Worm (Caenorhabditis elegans) whole organism, L4/young adult: ENCODE results near the gene gpa-2.

ENCODE experiments used
- W03F9.2 ChIP-seq: fragments of 150-350 bp; optimal IDR thresholded peaks from 2 replicates; lab custom pipeline; 2014; ENCODE audit warnings: missing biosample characterization, missing genetic modification characterization
- dao-5 ChIP-seq: sonication (generic microtip); optimal IDR thresholded peaks from 2 replicates; lab custom pipeline; 2016; ENCODE audit warnings: missing genotype, missing genetic modification characterization, moderate library complexity, missing compliant biosample characterization
- him-1 ChIP-seq: sonication (generic microtip); optimal IDR thresholded peaks from 2 replicates; lab custom pipeline; 2016; ENCODE audit warnings: missing genotype, missing genetic modification reagents, missing genetic modification characterization, missing compliant biosample characterization

Gene gpa-2

DNA sequence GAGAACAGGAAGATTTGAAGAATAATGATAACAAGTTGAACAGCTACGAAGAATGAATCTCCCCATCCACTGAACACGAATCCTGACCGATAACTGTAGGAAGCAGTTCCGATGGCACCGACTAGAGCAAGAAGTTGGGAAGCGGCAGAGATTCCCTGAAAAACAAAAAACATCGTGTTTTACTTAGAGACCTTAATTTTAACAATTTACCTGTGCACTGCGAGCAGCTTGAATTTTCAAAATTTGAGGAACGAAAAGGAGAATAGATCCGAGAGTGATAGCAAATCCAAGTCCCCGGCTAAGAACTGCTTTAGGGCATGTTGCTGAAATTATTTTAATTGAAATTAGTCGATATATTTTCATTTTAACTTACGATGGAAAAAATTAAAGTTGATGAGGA is 12.1 kb upstream of the gpa-2 start:
- TF ChIP-seq him-1 (tag; lab: Kevin White, UChicago) (no peak), W03F9.2 (tag; lab: Kevin White, UChicago) (no peak), dao-5 (tag; lab: Kevin White, UChicago) (no peak)

DNA sequence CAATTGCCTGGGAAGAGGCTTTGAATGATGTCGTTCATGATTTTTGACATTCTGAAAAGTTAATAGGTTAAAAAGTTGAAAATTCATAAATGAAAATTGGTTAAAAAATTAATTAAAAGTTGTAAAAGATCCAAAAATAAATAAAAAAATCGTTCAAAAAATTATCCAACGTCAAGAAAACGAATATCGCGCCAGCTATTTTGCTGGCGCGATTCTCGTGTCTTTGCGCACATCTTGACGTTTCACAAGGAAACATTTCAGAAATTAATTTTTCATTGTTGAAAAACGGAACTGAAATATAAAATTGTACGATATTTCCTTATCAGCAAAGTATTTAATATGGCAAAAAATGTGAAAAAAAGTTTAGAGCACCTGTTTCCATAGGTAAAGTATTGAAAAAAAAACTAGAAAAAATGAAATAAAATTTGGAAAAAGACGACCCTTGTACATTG is 11.7 kb upstream of the gpa-2 start, which contains the start of gene mpdu-1:
Gene mpdu-1 (minus strand): TSS at position 51 of the 452 bp plus-strand sequence.
- TF ChIP-seq dao-5 (tag; lab: Kevin White, UChicago) = no peak
- TF ChIP-seq W03F9.2 (tag; lab: Kevin White, UChicago) = peak; percentile 83

DNA sequence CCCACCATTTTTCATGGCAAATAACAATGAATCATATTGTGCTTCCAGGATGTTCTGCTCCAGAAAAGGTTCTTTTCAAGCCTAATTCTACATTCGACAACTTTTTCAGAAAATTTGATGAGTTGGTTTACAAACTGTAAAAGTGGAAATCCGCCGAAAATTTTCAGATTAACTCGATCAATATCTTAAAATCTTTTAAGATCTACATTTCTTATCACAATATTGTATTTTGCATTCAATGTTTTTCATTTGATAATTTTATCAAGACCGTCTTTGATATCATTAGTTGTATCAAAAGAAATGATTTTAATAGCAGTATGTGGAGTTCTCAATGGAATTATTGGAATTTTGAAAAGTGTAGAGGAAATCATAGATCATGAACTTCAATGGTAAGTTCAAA is 11.0 kb upstream of the gpa-2 start, which contains the start of gene F38E1.6:
Gene F38E1.6 (plus strand): TSS at position 301 of the 400 bp plus-strand sequence.
- no peak for TF ChIP-seq W03F9.2 (tag; lab: Kevin White, UChicago)
- TF ChIP-seq dao-5 (tag; lab: Kevin White, UChicago) = no peak
- TF ChIP-seq him-1 (tag; lab: Kevin White, UChicago) = no peak

DNA sequence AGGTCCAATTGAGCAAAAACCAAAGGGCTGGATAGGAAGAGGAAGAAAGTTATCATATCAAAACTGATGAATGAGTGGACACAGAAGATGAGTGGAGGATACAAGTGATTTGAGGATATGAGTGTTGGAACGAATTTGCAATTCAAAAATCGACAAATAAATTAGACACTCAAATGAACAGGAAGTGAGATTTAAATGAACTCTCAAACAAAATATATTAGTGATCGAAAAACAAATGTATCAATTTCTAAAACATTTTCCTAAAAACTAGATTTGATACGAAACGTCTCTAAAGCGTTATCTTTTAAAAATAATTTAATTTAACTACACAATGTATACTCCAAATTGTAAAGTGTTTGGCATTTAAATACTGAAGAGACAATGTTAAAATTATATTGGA is 4.6 kb downstream of the gpa-2 start, which contains the start of gene F38E1.10:
Gene F38E1.10 (minus strand): TSS at position 101 of the 400 bp plus-strand sequence.
- TF ChIP-seq him-1 (tag; lab: Kevin White, UChicago) (no peak), dao-5 (tag; lab: Kevin White, UChicago) (no peak), W03F9.2 (tag; lab: Kevin White, UChicago) (no peak)

DNA sequence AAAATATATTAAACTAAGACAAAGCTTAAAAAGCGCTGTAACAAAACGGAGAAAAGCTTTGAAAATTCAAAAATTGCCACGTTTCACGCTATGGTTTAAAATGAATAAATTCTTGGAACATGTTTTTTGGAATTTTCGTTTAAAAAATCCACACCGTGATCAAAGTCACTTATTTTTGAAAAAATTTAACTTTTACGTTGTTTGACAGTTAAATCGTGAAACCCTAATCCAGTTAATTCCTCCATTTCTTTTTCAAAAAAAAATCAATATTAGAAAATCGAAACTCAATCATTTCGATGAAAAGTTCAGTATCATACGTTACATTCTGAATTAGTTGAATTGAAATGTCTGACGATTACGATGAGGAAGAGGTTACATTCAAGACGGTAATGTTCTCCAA is 5.0 kb downstream of the gpa-2 start, which contains the start of gene F38E1.3:
Gene F38E1.3 (plus strand): TSS at position 301 of the 400 bp plus-strand sequence.
- no peak for TF ChIP-seq dao-5 (tag; lab: Kevin White, UChicago)
- no peak for TF ChIP-seq him-1 (tag; lab: Kevin White, UChicago)
- TF ChIP-seq W03F9.2 (tag; lab: Kevin White, UChicago) = no peak

DNA sequence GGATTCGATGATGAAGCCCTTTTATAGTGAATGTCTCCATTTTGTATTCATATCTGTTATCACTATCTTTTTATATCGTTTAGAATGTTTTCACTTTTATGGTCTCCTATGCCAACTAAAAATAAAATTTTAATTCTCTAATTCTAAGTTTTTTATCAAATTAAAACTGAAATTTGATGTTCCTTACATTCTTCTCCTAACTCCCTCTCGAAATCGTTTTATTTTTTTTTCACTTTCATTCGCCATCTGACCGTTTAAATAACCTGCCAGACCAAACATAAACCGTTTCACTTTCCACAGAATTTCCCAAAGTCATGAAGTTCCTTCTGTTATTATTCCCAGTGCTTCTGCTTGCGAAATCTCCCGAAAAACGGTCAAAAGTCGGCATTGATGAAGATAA is 8.4 kb downstream of the gpa-2 start, which contains the start of gene F52E1.5:
Gene F52E1.5 (plus strand): TSS at position 301 of the 400 bp plus-strand sequence.
- TF ChIP-seq him-1 (tag; lab: Kevin White, UChicago) = no peak
- no peak for TF ChIP-seq W03F9.2 (tag; lab: Kevin White, UChicago)
- TF ChIP-seq dao-5 (tag; lab: Kevin White, UChicago) = no peak

DNA sequence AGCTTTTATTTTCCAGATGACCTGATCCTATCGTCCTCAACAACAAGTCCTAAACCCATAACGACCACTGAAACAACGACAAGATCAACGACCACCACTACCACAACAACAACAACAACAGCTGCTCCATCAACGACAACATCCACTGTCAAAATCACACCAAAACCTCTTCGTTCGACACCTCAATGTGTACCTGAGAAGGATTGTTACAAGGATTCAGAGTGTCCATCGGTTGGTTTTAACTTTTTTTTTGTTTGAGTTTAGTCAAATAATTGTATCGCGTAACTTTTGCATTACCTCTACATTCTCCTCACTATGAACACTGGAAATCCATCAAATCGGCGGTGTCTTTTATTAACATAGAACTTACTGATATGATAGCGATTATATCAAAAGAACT is 9.3 kb downstream of the gpa-2 start:
- TF ChIP-seq dao-5 (tag; lab: Kevin White, UChicago) = no peak
- TF ChIP-seq W03F9.2 (tag; lab: Kevin White, UChicago) = no peak
- no peak for TF ChIP-seq him-1 (tag; lab: Kevin White, UChicago)

DNA sequence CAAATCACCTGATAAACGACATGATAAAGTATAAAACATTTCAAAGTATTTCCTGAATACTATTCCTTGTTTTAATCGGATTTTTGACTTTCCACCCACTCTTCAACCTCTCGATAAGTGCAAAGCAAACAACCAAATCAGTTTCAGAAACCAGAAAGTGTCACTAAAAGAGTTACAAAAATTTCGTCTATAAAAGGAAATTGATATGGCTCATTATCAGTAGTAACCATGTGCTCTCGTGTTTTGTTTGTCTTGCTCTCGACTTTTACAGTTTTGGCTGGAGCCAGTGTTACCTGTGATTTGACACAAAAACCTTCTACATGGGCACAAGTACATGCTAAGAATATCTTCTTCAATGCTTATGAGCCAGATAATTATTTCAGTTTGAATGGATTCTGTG is 12.9 kb downstream of the gpa-2 start, which contains the start of gene F52E1.14:
Gene F52E1.14 (plus strand): TSS at position 207 of the 400 bp plus-strand sequence.
- no peak for TF ChIP-seq dao-5 (tag; lab: Kevin White, UChicago)
- no peak for TF ChIP-seq him-1 (tag; lab: Kevin White, UChicago)
- TF ChIP-seq W03F9.2 (tag; lab: Kevin White, UChicago) = no peak

DNA sequence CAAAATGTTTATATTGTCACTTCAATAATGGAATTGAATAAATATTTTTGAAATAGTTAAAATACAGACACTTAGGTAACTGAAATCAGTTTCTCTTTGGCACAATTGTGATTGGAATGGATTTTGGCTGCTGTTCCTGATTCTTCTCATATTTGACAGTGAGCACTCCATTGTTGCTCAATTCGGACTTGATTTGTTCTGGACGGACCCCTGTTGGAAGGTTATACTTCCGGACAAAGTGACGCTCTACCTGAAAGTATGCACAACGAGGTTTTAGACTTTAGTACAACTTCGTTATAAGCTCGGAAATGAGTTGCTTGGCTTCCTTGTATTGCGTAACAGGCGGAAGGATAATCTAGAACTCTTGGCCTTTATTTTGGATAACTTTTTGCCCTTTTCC is 14.0 kb downstream of the gpa-2 start:
- TF ChIP-seq dao-5 (tag; lab: Kevin White, UChicago) (no peak), him-1 (tag; lab: Kevin White, UChicago) (no peak), W03F9.2 (tag; lab: Kevin White, UChicago) (no peak)

DNA sequence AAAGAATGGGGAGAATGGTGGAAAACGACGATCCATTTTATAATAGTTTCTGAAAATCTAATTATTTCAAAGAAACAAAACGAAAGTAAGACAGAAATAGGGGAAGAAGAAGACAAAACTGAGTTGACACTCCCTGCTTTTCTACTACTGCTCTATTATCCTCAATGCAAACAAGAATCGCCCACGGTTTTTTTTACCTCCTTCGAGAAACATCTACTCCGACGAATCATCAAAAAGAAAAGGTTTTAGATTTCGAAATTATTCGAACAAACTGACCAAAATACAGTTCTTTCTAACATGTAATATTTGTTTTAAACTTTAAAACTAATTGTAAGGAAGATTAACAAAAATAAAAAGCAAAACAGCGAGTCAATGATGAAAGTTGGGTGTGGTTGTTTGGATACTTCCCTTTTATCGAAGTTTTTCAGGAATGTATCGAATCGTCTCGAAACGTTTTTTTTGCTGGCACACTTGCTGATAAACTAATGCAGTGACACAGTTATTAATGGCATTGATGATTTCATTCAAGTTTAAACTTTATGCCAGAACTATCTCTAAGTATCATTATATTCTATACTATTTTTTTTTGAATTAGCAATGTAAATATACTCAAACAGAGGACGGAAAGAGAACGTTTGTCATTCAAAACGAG is 15.2 kb downstream of the gpa-2 start, which contains the start of gene hsp-17:
Gene hsp-17 (minus strand): TSS at position 51 of the 652 bp plus-strand sequence.
- TF ChIP-seq dao-5 (tag; lab: Kevin White, UChicago) (no peak), him-1 (tag; lab: Kevin White, UChicago) (no peak)

DNA sequence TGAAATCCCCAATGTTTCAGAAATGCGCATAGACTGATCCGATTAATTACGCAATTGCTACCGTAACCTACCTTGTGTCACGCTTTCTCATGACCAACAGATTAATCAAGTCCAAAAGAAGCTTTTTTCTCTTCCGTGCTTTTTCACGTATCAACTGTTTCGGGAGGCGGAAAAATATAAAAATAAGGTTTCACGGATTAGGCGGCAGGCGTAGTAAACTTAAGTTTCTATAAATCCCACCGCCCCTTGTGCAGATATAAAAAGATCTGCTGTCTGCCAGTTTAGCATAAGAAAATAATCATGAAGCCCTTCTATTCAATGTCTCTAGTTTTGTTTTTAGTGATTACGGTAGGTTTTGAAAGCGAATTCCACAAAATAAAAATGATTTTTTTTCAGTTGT is 16.3 kb downstream of the gpa-2 start, which contains the start of gene gcy-7:
Gene gcy-7 (plus strand): TSS at position 301 of the 400 bp plus-strand sequence.
- TF ChIP-seq W03F9.2 (tag; lab: Kevin White, UChicago) (no peak), dao-5 (tag; lab: Kevin White, UChicago) (no peak), him-1 (tag; lab: Kevin White, UChicago) (no peak)

DNA sequence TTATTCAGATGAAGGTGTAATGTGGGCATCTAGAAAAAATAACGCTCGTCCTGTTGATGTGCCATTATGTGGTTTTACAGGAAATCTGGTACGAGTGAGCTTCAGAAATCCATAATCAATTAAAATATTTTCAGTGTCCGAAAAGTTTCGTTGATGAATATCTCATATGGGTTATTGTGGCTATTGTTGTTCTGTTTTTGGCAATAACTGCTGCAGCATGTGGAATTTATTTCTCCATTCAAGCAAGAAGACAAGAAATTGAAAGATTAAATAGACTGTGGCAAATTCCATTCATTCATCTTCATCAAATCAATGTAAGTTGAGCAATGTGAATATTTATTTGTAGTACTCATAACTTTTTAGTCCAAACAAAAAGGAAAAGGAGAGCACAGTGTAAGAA is 18.5 kb downstream of the gpa-2 start:
- TF ChIP-seq him-1 (tag; lab: Kevin White, UChicago) = no peak
- no peak for TF ChIP-seq W03F9.2 (tag; lab: Kevin White, UChicago)
- TF ChIP-seq dao-5 (tag; lab: Kevin White, UChicago) = no peak

DNA sequence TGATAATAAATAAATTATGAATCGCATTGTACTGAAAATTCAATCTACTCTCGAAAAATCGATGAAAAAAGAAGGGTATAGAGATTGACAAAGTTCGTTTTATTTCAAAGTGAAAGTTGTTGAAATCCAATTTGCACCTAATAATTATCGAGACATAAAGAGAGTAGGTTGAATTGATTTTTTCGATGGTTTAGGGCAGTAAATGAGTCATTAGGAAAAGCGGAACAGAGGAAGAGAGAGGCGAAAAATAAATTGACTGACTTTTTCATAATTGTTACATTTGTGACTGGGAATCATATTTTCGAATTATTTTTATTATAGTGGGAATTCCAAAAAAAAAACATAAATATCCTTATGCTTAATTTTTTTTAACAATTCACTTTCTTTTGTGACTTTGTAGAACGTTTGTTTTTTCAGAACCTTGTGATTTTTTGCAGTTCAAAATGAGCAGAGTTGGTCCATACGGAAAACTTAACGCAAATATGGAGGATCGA is 23.6 kb downstream of the gpa-2 start, which contains the start of the genes pho-6 and F52E1.3:
Gene pho-6 (minus strand): TSS at position 101 of the 494 bp plus-strand sequence.
Gene F52E1.3 (plus strand): TSS at position 444 of the 494 bp plus-strand sequence.
- no peak for TF ChIP-seq him-1 (tag; lab: Kevin White, UChicago)
- TF ChIP-seq dao-5 (tag; lab: Kevin White, UChicago) = no peak
- no peak for TF ChIP-seq W03F9.2 (tag; lab: Kevin White, UChicago)
